Fruit fly (Drosophila melanogaster) whole organism, wandering third instar larva: ENCODE results near the gene CG7841.

Experiments used
- Hnf4 ChIP-seq: fragments of 200-800 bp; sonication (Bioruptor generic); optimal IDR thresholded peaks from 2 replicates; lab custom pipeline; 2016; ENCODE audit warnings: missing biosample characterization, mild to moderate bottlenecking, missing genetic modification characterization
- Rel ChIP-seq, 2 experiments: fragments of 200-800 bp; sonication (Bioruptor generic) in 1 of 2; optimal IDR thresholded peaks; 2 replicates in 1 of 2; 3 replicates in 1 of 2; lab custom pipeline; 2016 to 2019; ENCODE audit warnings: mild to moderate bottlenecking in 2 of 2, missing biosample characterization in 2 of 2, missing genetic modification characterization in 2 of 2, moderate library complexity in 1 of 2
- Sp1 ChIP-seq: fragments of 200-800 bp; sonication (Bioruptor generic); optimal IDR thresholded peaks from 3 replicates; lab custom pipeline; 2019; ENCODE audit warnings: missing biosample characterization, mild to moderate bottlenecking, missing genetic modification characterization, moderate library complexity
- dsf ChIP-seq: sonication (Bioruptor generic); optimal IDR thresholded peaks from 2 replicates; lab custom pipeline; 2016; ENCODE audit warnings: missing biosample characterization, missing genetic modification characterization, borderline replicate concordance
- sage ChIP-seq: fragments of 200-800 bp; sonication (Bioruptor generic); optimal IDR thresholded peaks from 2 replicates; lab custom pipeline; 2016; ENCODE audit warnings: missing biosample characterization, mild to moderate bottlenecking, missing genetic modification characterization
- usp ChIP-seq: fragments of >200 bp; optimal IDR thresholded peaks from 2 replicates; lab custom pipeline; 2017; ENCODE audit warnings: missing biosample characterization, missing genetic modification characterization

DNA sequence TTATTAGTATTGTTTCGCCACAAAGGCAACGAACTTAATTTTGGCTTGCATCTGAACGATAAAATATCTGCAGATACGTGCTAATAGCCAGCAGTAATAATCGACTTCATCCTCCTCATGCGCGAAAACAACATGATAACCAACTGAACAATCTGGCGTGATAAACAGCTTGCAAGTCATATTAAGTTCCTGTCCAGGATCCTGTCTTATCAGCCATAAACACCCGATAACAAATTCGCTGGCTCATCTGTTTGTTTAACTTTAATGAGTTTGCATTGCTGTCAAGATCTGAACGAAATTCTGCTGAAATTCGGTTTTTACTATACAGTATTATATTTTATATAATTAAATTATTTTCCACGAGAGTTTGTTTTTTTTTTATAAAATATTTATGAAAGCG, 5.2 kb upstream of the CG7841 start:
- TF ChIP-seq usp (GFP tag; lab: Kevin White, UChicago) (no peak), Sp1 (GFP tag; lab: Kevin White, UChicago) (no peak), Hnf4 (GFP tag; lab: Kevin White, UChicago) (no peak), Rel (GFP tag; optimal IDR thresholded peaks at IDR 0.05; lab: Kevin White, UChicago) (no peak), Rel (tag; optimal IDR thresholded peaks at IDR 0.05; lab: Kevin White, UChicago) (no peak), sage (no peak), dsf (GFP tag; lab: Kevin White, UChicago) (no peak)
